Worm (Caenorhabditis elegans) whole organism, L4/young adult: ENCODE measurements around the gene C35D6.3.

Source experiments
- W03F9.2 ChIP-seq: fragments of 150-350 bp; optimal IDR thresholded peaks from 2 replicates; lab custom pipeline; 2014; ENCODE audit warnings: missing biosample characterization, missing genetic modification characterization
- dao-5 ChIP-seq: sonication (generic microtip); optimal IDR thresholded peaks from 2 replicates; lab custom pipeline; 2016; ENCODE audit warnings: missing genotype, missing genetic modification characterization, moderate library complexity, missing compliant biosample characterization
- him-1 ChIP-seq: sonication (generic microtip); optimal IDR thresholded peaks from 2 replicates; lab custom pipeline; 2016; ENCODE audit warnings: missing genotype, missing genetic modification reagents, missing genetic modification characterization, missing compliant biosample characterization

DNA sequence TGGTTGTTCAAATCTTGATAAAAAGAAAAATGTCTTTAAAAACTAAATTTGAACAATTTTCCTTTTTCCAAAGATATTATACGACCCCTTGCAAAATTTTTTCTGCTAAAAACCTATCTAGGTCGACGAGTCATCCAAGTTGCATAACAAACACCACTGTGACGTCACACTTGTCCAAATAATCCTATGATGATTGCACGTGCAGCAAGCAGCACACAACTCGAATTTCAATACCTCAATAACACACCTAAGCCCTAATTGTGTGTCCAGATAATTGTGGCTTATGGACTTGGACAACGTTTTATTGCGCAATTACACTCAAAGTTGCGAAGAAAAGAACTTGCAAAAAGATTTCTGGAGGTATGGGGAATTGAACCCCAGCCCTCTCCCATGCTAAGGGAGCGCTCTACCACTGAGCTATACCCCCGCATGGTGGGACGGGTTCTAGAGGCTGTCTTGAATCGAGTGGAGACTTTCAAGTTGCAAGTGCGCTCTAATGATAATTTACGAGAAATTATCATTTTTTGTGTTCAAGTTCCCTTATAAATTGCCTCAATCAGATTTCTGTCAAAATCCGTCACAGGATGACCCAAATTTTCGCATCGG is 42.3 kb downstream of the C35D6.3 start:
- TF ChIP-seq him-1 (tag; lab: Kevin White, UChicago), result peak; percentile 44
- TF ChIP-seq W03F9.2 (tag; lab: Kevin White, UChicago), result no peak
- TF ChIP-seq dao-5 (tag; lab: Kevin White, UChicago), result peak; percentile 54
